Worm (Caenorhabditis elegans): ENCODE results near the gene cox-11.

ce11 chrIV:13220594-13220993, 23.5 kb upstream of the cox-11 start:
- TF ChIP-seq him-1 (tag; optimal IDR thresholded peaks at IDR 0.05) (no peak), dao-5 (tag; optimal IDR thresholded peaks at IDR 0.05) (no peak), W03F9.2 (tag; optimal IDR thresholded peaks at IDR 0.05) (no peak)

Measured in whole organism, L4/young adult.